Worm (Caenorhabditis elegans) whole organism, midembryonic: ENCODE results near the gene set-14.

Experiments
- T22C8.4 ChIP-seq: fragments of 200-800 bp; sonication (Bioruptor generic); IDR thresholded peaks from 2 replicates; pipeline ENCODE4 v1.3.6; 2022; ENCODE audit warnings: missing genetic modification characterization, missing compliant biosample characterization
- cog-1 ChIP-seq: sonication (generic microtip); optimal IDR thresholded peaks from 2 replicates; lab custom pipeline; 2016; ENCODE audit warnings: missing genetic modification characterization, missing compliant biosample characterization
- flt-1 ChIP-seq: fragments of 200-800 bp; sonication (Bioruptor generic); IDR thresholded peaks from 2 replicates; pipeline ENCODE4 v1.3.6; 2022; ENCODE audit warnings: missing genetic modification characterization, missing compliant biosample characterization
- med-1 ChIP-seq: sonication (generic microtip); optimal IDR thresholded peaks from 2 replicates; lab custom pipeline; 2017; ENCODE audit warnings: missing genetic modification characterization, mild to moderate bottlenecking, missing compliant biosample characterization, antibody characterized with exemption, missing genetic modification reagents; ENCODE audit not compliant: insufficient read depth
- ref-1 ChIP-seq: fragments of 200-800 bp; sonication (Bioruptor generic); conservative IDR thresholded peaks from 2 replicates; pipeline ENCODE4 v1.3.6; 2022; ENCODE audit warnings: missing genetic modification reagents, missing genetic modification characterization, missing compliant biosample characterization
- tab-1 ChIP-seq: fragments of 200-800 bp; sonication (Bioruptor generic); IDR thresholded peaks from 2 replicates; pipeline ENCODE4 v1.3.6; 2022; ENCODE audit warnings: missing genetic modification characterization, missing compliant biosample characterization
- ztf-29 ChIP-seq: fragments of 200-800 bp; sonication (Bioruptor generic); IDR thresholded peaks from 2 replicates; pipeline ENCODE4 v1.3.6; 2022; ENCODE audit warnings: missing genetic modification reagents, missing genetic modification characterization, missing compliant biosample characterization

DNA sequence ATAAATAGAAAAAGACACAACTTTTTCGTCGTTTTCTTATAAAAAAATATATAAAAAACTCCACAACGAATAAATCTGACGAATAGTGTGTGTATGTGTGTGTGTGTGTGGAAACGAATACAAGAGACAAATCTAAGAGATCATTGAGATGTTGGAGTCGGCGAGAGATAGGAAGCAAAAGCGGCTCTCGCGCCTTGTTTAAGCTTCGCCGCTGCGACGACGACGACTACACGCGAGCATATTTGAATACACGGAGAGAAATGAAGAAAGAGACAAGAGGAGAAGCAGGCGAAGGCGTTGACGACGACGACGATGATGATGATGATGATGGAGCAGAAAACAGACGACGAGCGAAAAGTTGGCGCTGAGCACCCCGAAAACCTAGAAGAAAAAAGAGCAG, 51.3 kb downstream of the set-14 start:
- TF ChIP-seq cog-1 (tag; lab: Kevin White, UChicago) (no peak), T22C8.4 (GFP tag; lab: Robert Waterston, UW) (no peak), med-1 (GFP tag; lab: Kevin White, UChicago) (no peak), ref-1 (GFP tag; lab: Robert Waterston, UW) (no peak), tab-1 (GFP tag; lab: Robert Waterston, UW) (no peak), flt-1 (GFP tag; lab: Robert Waterston, UW) (no peak), ztf-29 (GFP tag; lab: Robert Waterston, UW) (no peak)
